Fruit fly (Drosophila melanogaster): ENCODE measurements around the gene Gss2.

Gss2 gene

DNA sequence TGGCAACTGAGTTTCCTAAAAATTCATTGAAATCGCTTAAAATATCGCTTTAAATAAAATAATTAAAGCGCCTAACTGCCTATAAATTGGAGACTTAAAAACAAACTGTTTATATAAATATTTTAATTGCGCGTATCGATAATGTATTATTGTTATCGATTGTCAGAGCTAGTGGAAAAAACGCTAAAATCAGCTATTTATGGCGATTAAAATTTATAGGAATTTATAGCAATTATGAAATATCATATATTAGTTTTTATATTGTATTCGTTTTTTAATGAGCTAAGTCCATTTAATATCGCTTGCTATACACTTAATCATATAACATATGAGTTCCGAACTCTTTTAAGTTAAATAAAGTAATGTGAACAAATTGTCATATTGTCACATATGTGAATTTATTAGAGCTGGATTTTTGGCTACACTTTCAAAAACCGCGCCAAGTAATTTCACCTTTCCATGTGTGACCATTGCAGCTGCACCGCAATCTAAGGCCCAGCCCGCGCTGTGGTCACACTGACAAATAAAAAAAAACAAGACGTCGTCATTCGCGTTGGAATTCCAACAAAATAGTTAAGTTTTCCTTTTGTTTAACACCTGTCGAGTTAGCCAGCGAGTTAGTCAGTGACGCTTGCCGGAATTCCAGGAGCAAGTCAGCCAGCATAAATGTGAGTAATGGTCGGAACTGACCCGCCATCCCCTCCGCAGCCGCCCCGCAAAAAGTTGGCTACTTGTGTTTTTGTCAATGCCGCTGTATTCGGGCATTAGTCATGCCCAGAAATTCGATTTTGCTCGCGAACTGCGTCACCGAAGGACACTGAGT, 7.9 kb downstream of the Gss2 start, which contains the start of the genes CG7772 and Vps4 (continued):
- TF ChIP-seq Stat92E (GFP tag; optimal IDR thresholded peaks at IDR 0.05): no peak
- no peak for TF ChIP-seq run (tag; optimal IDR thresholded peaks at IDR 0.05)
- no peak for TF ChIP-seq CG2875 (GFP tag; optimal IDR thresholded peaks at IDR 0.05)
- no peak for TF ChIP-seq maf-S (GFP tag; optimal IDR thresholded peaks at IDR 0.05)
- no peak for TF ChIP-seq tll (GFP tag; optimal IDR thresholded peaks at IDR 0.05)
- TF ChIP-seq ind (GFP tag; optimal IDR thresholded peaks at IDR 0.05): no peak
- TF ChIP-seq Rfx (GFP tag; IDR thresholded peaks at IDR 0.05): no peak
- 0 out of 3 replicates have a peak, but pooled peaks have one; percentile 22 for TF ChIP-seq row (GFP tag; IDR thresholded peaks at IDR 0.05)
- TF ChIP-seq CG13287 (GFP tag; IDR thresholded peaks at IDR 0.05; ENCODE audit: partially characterized antibody): no peak; the same call in 1 of the 2 replicates
- TF ChIP-seq D (optimal IDR thresholded peaks at IDR 0.05): no peak
- no peak for TF ChIP-seq D (GFP tag; optimal IDR thresholded peaks at IDR 0.05)
- peak; percentile 1 for TF ChIP-seq CG12391 (tag; optimal IDR thresholded peaks at IDR 0.05)
- TF ChIP-seq CG10321 (GFP tag; IDR thresholded peaks at IDR 0.05): no peak
- TF ChIP-seq CG8924 (tag; optimal IDR thresholded peaks at IDR 0.05): no peak
- no peak for TF ChIP-seq Poxn (GFP tag; IDR thresholded peaks at IDR 0.05)
- TF ChIP-seq CG12236 (GFP tag; optimal IDR thresholded peaks at IDR 0.05): no peak
- TF ChIP-seq chn (GFP tag; optimal IDR thresholded peaks at IDR 0.05): no peak
- TF ChIP-seq BEAF-32 (GFP tag; optimal IDR thresholded peaks at IDR 0.05): peak; percentile 63
- TF ChIP-seq Drgx (GFP tag; IDR thresholded peaks at IDR 0.05): no peak
- peak; percentile 14; the same call in 1 of the 2 replicates for TF ChIP-seq CG3847 (GFP tag; IDR thresholded peaks at IDR 0.05)
- TF ChIP-seq CG31441 (GFP tag; IDR thresholded peaks at IDR 0.05): 0 out of 2 replicates have a peak, but pooled peaks have one; percentile 10
- TF ChIP-seq gfzf (GFP tag; optimal IDR thresholded peaks at IDR 0.05): peak; percentile 73
- TF ChIP-seq Lim3 (GFP tag; IDR thresholded peaks at IDR 0.05): no peak
- TF ChIP-seq Dip2 (GFP tag; IDR thresholded peaks at IDR 0.05): no peak
- TF ChIP-seq sug (tag; optimal IDR thresholded peaks at IDR 0.05): peak; percentile 0
- peak; percentile 12 for TF ChIP-seq CoRest (tag; optimal IDR thresholded peaks at IDR 0.05)
- no peak for TF ChIP-seq CG4424 (GFP tag; optimal IDR thresholded peaks at IDR 0.05)
- peak; percentile 48 for TF ChIP-seq Med (GFP tag)
- TF ChIP-seq peb (GFP tag; IDR thresholded peaks at IDR 0.05): no peak
- no peak for TF ChIP-seq jigr1 (GFP tag; IDR thresholded peaks at IDR 0.05)
- no peak for TF ChIP-seq Atf6 (GFP tag; IDR thresholded peaks at IDR 0.05)
- peak; percentile 37 for TF ChIP-seq CG12659 (GFP tag; optimal IDR thresholded peaks at IDR 0.05)
- peak; percentile 10 for TF ChIP-seq Nf-YC (tag; optimal IDR thresholded peaks at IDR 0.05)
- no peak for TF ChIP-seq Dek (tag; optimal IDR thresholded peaks at IDR 0.05)
- no peak for TF ChIP-seq Adf1 (GFP tag; IDR thresholded peaks at IDR 0.05)
- no peak for TF ChIP-seq CG17361 (GFP tag; IDR thresholded peaks at IDR 0.05)
- TF ChIP-seq abd-A (tag; optimal IDR thresholded peaks at IDR 0.05): peak; percentile 33
- TF ChIP-seq ap (GFP tag; IDR thresholded peaks at IDR 0.05): no peak
- TF ChIP-seq CG3065 (GFP tag; optimal IDR thresholded peaks at IDR 0.05): no peak
- TF ChIP-seq CG5245 (GFP tag; optimal IDR thresholded peaks at IDR 0.05): no peak
- TF ChIP-seq YL-1 (GFP tag; optimal IDR thresholded peaks at IDR 0.05): peak; percentile 50
- peak; percentile 74 for TF ChIP-seq CG9797 (GFP tag; optimal IDR thresholded peaks at IDR 0.05)
- TF ChIP-seq Bdp1 (GFP tag; optimal IDR thresholded peaks at IDR 0.05): no peak
- TF ChIP-seq Hand (GFP tag; optimal IDR thresholded peaks at IDR 0.05): no peak
- TF ChIP-seq ERR (GFP tag; optimal IDR thresholded peaks at IDR 0.05): no peak
- peak; percentile 29 for TF ChIP-seq Sin3A (optimal IDR thresholded peaks at IDR 0.05)
- no peak for TF ChIP-seq CG9817 (tag; optimal IDR thresholded peaks at IDR 0.05)
- TF ChIP-seq toy (GFP tag; IDR thresholded peaks at IDR 0.05): no peak
- no peak for TF ChIP-seq danr (GFP tag; IDR thresholded peaks at IDR 0.05)
- no peak for TF ChIP-seq hbn (GFP tag; IDR thresholded peaks at IDR 0.05; ENCODE audit: partially characterized antibody)
